Fruit fly (Drosophila melanogaster) whole organism, embryonic: ENCODE data around the gene CG43610.

Source experiments
- Antp ChIP-seq: fragments of 200-800 bp; sonication (Bioruptor generic); optimal IDR thresholded peaks from 3 replicates; lab custom pipeline; 2016; ENCODE audit warnings: missing biosample characterization, missing genetic modification characterization
- Atf6 ChIP-seq: fragments of 200-800 bp; sonication (Bioruptor generic); IDR thresholded peaks from 2 replicates; pipeline ENCODE4 v1.3.6; 2022; ENCODE audit warnings: missing biosample characterization, missing genetic modification characterization
- Bdp1 ChIP-seq: fragments of 200-800 bp; sonication (Bioruptor generic); optimal IDR thresholded peaks from 3 replicates; lab custom pipeline; 2016; ENCODE audit warnings: missing biosample characterization, missing genetic modification characterization
- CG10431 ChIP-seq: fragments of 200-800 bp; sonication (Bioruptor generic); optimal IDR thresholded peaks from 3 replicates; lab custom pipeline; 2018; ENCODE audit warnings: missing biosample characterization, mild to moderate bottlenecking, missing genetic modification characterization
- CG11695 ChIP-seq: fragments of 200-800 bp; sonication (Bioruptor generic); IDR thresholded peaks from 3 replicates; pipeline ENCODE4 v1.3.6; 2022; ENCODE audit warnings: missing biosample characterization, missing genetic modification characterization
- CG13624 ChIP-seq: fragments of 200-800 bp; sonication (Bioruptor generic); optimal IDR thresholded peaks from 2 replicates; lab custom pipeline; 2016; ENCODE audit warnings: missing biosample characterization, missing genetic modification characterization
- CG14014 ChIP-seq: fragments of 200-800 bp; sonication (Bioruptor generic); IDR thresholded peaks from 2 replicates; pipeline ENCODE4 v1.3.6; 2022; ENCODE audit warnings: missing biosample characterization, missing genetic modification characterization
- CG16779 ChIP-seq: fragments of 200-800 bp; sonication (Bioruptor generic); IDR thresholded peaks from 2 replicates; pipeline ENCODE4 v1.3.6; 2022; ENCODE audit warnings: missing biosample characterization, missing genetic modification characterization
- CG17186 ChIP-seq: fragments of 200-800 bp; sonication (Bioruptor generic); optimal IDR thresholded peaks from 3 replicates; lab custom pipeline; 2017; ENCODE audit warnings: missing biosample characterization, missing genetic modification reagents, missing genetic modification characterization
- CG17385 ChIP-seq: fragments of 200-800 bp; sonication (Bioruptor generic); optimal IDR thresholded peaks from 3 replicates; lab custom pipeline; 2018; ENCODE audit warnings: missing biosample characterization, mild to moderate bottlenecking, missing genetic modification characterization
- CG18619 ChIP-seq: fragments of 200-800 bp; sonication (Bioruptor generic); optimal IDR thresholded peaks from 3 replicates; lab custom pipeline; 2017; ENCODE audit warnings: missing biosample characterization, mild to moderate bottlenecking, missing genetic modification characterization
- CG3726 ChIP-seq: fragments of 200-800 bp; sonication (Bioruptor generic); IDR thresholded peaks from 3 replicates; pipeline ENCODE4, ENCODE4 v1.3.6; 2022; ENCODE audit warnings: missing biosample characterization, missing genetic modification characterization
- CG4404 ChIP-seq: fragments of 200-800 bp; sonication (Bioruptor generic); IDR thresholded peaks from 2 replicates; pipeline ENCODE4 v1.3.6; 2022; ENCODE audit warnings: missing biosample characterization, missing genetic modification characterization
- CG4730 ChIP-seq: fragments of 200-800 bp; sonication (Bioruptor generic); IDR thresholded peaks from 2 replicates; pipeline ENCODE4 v1.3.6; 2022; ENCODE audit warnings: missing biosample characterization, missing genetic modification characterization
- CG6683 ChIP-seq: fragments of 200-800 bp; sonication (Bioruptor generic); optimal IDR thresholded peaks from 2 replicates; lab custom pipeline; 2017; ENCODE audit warnings: missing biosample characterization, mild to moderate bottlenecking, missing genetic modification characterization, missing genetic modification reagents
- CG6791 ChIP-seq: fragments of 200-800 bp; sonication (Bioruptor generic); IDR thresholded peaks from 3 replicates; pipeline ENCODE4 v1.3.6; 2022; ENCODE audit warnings: missing biosample characterization, missing genetic modification characterization; ENCODE audit not compliant: partially characterized antibody
- CG6813 ChIP-seq: fragments of 200-800 bp; sonication (Bioruptor generic); optimal IDR thresholded peaks from 2 replicates; lab custom pipeline; 2017; ENCODE audit warnings: missing biosample characterization, missing genetic modification characterization, mild to moderate bottlenecking, moderate library complexity, missing genetic modification reagents
- CG8388 ChIP-seq: fragments of 200-800 bp; sonication (Bioruptor generic); optimal IDR thresholded peaks from 2 replicates; lab custom pipeline; 2019; ENCODE audit warnings: missing biosample characterization, mild to moderate bottlenecking, missing genetic modification characterization, moderate library complexity
- Dip2 ChIP-seq: fragments of 200-800 bp; sonication (Bioruptor generic); IDR thresholded peaks from 2 replicates; pipeline ENCODE4 v1.3.6; 2022; ENCODE audit warnings: missing biosample characterization, missing genetic modification characterization
- Gsc ChIP-seq: fragments of 200-800 bp; sonication (Bioruptor generic); IDR thresholded peaks from 2 replicates; pipeline ENCODE4 v1.3.6; 2022; ENCODE audit warnings: missing biosample characterization, missing genetic modification characterization
- Hey ChIP-seq: fragments of 200-800 bp; sonication (Bioruptor generic); optimal IDR thresholded peaks from 3 replicates; lab custom pipeline; 2018; ENCODE audit warnings: missing biosample characterization, mild to moderate bottlenecking, missing genetic modification characterization
- Hr3 ChIP-seq: fragments of 200-800 bp; sonication (Bioruptor generic); optimal IDR thresholded peaks from 3 replicates; lab custom pipeline; 2016; ENCODE audit warnings: missing biosample characterization, missing genetic modification characterization
- Lpt ChIP-seq: fragments of >200 bp; optimal IDR thresholded peaks from 2 replicates; lab custom pipeline; 2018; ENCODE audit warnings: missing biosample characterization, missing genetic modification characterization
- MTF-1 ChIP-seq: fragments of 200-800 bp; sonication (Bioruptor generic); optimal IDR thresholded peaks from 2 replicates; lab custom pipeline; 2018; ENCODE audit warnings: missing biosample characterization, mild to moderate bottlenecking, missing genetic modification characterization, borderline replicate concordance
- Med ChIP-seq: fragments of 200-800 bp; sonication (Bioruptor generic); peaks from one replicate; lab custom pipeline; 2016; ENCODE audit warnings: missing biosample characterization, missing genetic modification characterization, mild to moderate bottlenecking, inconsistent platforms, moderate library complexity
- Mes4 ChIP-seq: fragments of 200-800 bp; sonication (Bioruptor generic); optimal IDR thresholded peaks from 2 replicates; lab custom pipeline; 2016; ENCODE audit warnings: missing biosample characterization, missing genetic modification characterization
- NC2β ChIP-seq: fragments of 200-800 bp; sonication (Bioruptor generic); optimal IDR thresholded peaks from 2 replicates; lab custom pipeline; 2016; ENCODE audit warnings: missing biosample characterization, missing genetic modification characterization
- Neu2 ChIP-seq: fragments of 200-800 bp; sonication (Bioruptor generic); optimal IDR thresholded peaks from 3 replicates; lab custom pipeline; 2016; ENCODE audit warnings: missing biosample characterization, missing genetic modification characterization, borderline replicate concordance
- Rx ChIP-seq: fragments of 200-800 bp; sonication (Bioruptor generic); IDR thresholded peaks from 2 replicates; pipeline ENCODE4 v1.3.6; 2022; ENCODE audit warnings: missing biosample characterization, missing genetic modification characterization
- Sin3A ChIP-seq: fragments of >200 bp; optimal IDR thresholded peaks from 2 replicates; lab custom pipeline; 2018
- Sox102F ChIP-seq: fragments of 200-800 bp; sonication (Bioruptor generic); optimal IDR thresholded peaks from 2 replicates; lab custom pipeline; 2018; ENCODE audit warnings: missing biosample characterization, mild to moderate bottlenecking, missing genetic modification characterization, moderate library complexity
- Stat92E ChIP-seq, 3 experiments: fragments of >200 bp in 2 of 3; fragments of 200-800 bp in 1 of 3; sonication (Bioruptor generic) in 1 of 3; optimal IDR thresholded peaks; 2 replicates each; lab custom pipeline; 2017 to 2019; ENCODE audit warnings: missing biosample characterization in 3 of 3, missing genetic modification characterization in 3 of 3, mild to moderate bottlenecking in 1 of 3, moderate library complexity in 1 of 3
- Xrp1 ChIP-seq: fragments of 200-800 bp; sonication (Bioruptor generic); IDR thresholded peaks from 2 replicates; pipeline ENCODE4 v1.3.6; 2022; ENCODE audit warnings: missing biosample characterization, missing genetic modification characterization
- ab ChIP-seq: fragments of 200-800 bp; sonication (Bioruptor generic); optimal IDR thresholded peaks from 2 replicates; lab custom pipeline; 2016; ENCODE audit warnings: missing biosample characterization, missing genetic modification characterization
- ato ChIP-seq: fragments of 200-800 bp; sonication (Bioruptor generic); IDR thresholded peaks from 2 replicates; pipeline ENCODE4 v1.3.6; 2022; ENCODE audit warnings: missing biosample characterization, missing genetic modification characterization; ENCODE audit not compliant: partially characterized antibody
- bbx ChIP-seq: fragments of 200-800 bp; sonication (Bioruptor generic); IDR thresholded peaks from 2 replicates; pipeline ENCODE4 v1.3.6; 2022; ENCODE audit warnings: missing biosample characterization, missing genetic modification characterization; ENCODE audit not compliant: partially characterized antibody
- btn ChIP-seq: fragments of 200-800 bp; sonication (Bioruptor generic); optimal IDR thresholded peaks from 2 replicates; lab custom pipeline; 2016; ENCODE audit warnings: missing biosample characterization, missing genetic modification characterization
- cad ChIP-seq: fragments of >200 bp; optimal IDR thresholded peaks from 2 replicates; lab custom pipeline; 2017; ENCODE audit warnings: missing biosample characterization, missing genetic modification characterization
- cg ChIP-seq: fragments of 200-800 bp; sonication (Bioruptor generic); optimal IDR thresholded peaks from 3 replicates; lab custom pipeline; 2019; ENCODE audit warnings: missing biosample characterization, mild to moderate bottlenecking, missing genetic modification characterization, moderate library complexity
- croc ChIP-seq: fragments of 200-800 bp; sonication (Bioruptor generic); conservative IDR thresholded peaks from 3 replicates; pipeline ENCODE4 v1.3.6; 2022; ENCODE audit warnings: missing biosample characterization, missing genetic modification characterization
- da ChIP-seq: fragments of 200-800 bp; sonication (Bioruptor generic); optimal IDR thresholded peaks from 2 replicates; lab custom pipeline; 2016; ENCODE audit warnings: missing biosample characterization, missing genetic modification characterization
- dati ChIP-seq: fragments of 200-800 bp; sonication (Bioruptor generic); IDR thresholded peaks from 2 replicates; pipeline ENCODE4 v1.3.6; 2022; ENCODE audit warnings: missing biosample characterization, missing genetic modification characterization
- eyg ChIP-seq: fragments of 200-800 bp; sonication (Bioruptor generic); optimal IDR thresholded peaks from 3 replicates; lab custom pipeline; 2016; ENCODE audit warnings: missing biosample characterization, missing genetic modification characterization
- gcm2 ChIP-seq: fragments of 200-800 bp; sonication (Bioruptor generic); optimal IDR thresholded peaks from 2 replicates; lab custom pipeline; 2016; ENCODE audit warnings: missing biosample characterization, missing genetic modification characterization
- inv ChIP-seq: fragments of 200-800 bp; sonication (Bioruptor generic); IDR thresholded peaks from 2 replicates; pipeline ENCODE4 v1.3.6; 2022; ENCODE audit warnings: missing biosample characterization, missing genetic modification characterization; ENCODE audit not compliant: partially characterized antibody
- mam ChIP-seq: fragments of 200-800 bp; sonication (Bioruptor generic); optimal IDR thresholded peaks from 3 replicates; lab custom pipeline; 2016; ENCODE audit warnings: missing biosample characterization, missing genetic modification characterization
- org-1 ChIP-seq: fragments of 200-800 bp; sonication (Bioruptor generic); optimal IDR thresholded peaks from 2 replicates; lab custom pipeline; 2017; ENCODE audit warnings: missing biosample characterization, missing genetic modification characterization
- pb ChIP-seq: fragments of 200-800 bp; sonication (Bioruptor generic); optimal IDR thresholded peaks from 3 replicates; lab custom pipeline; 2016; ENCODE audit warnings: missing biosample characterization, missing genetic modification characterization
- run ChIP-seq: fragments of 200-800 bp; sonication (Bioruptor generic); optimal IDR thresholded peaks from 3 replicates; lab custom pipeline; 2018; ENCODE audit warnings: missing biosample characterization, mild to moderate bottlenecking, missing genetic modification characterization
- sr ChIP-seq: fragments of 200-800 bp; sonication (Bioruptor generic); IDR thresholded peaks from 3 replicates; pipeline ENCODE4 v1.3.6; 2022; ENCODE audit warnings: missing biosample characterization, missing genetic modification characterization
- zen ChIP-seq: fragments of 200-800 bp; sonication (Bioruptor generic); optimal IDR thresholded peaks from 3 replicates; lab custom pipeline; 2018; ENCODE audit warnings: missing biosample characterization, mild to moderate bottlenecking, missing genetic modification characterization, moderate library complexity
- zen2 ChIP-seq: fragments of 200-800 bp; sonication (Bioruptor generic); IDR thresholded peaks from 3 replicates; pipeline ENCODE4 v1.3.6; 2022; ENCODE audit warnings: missing biosample characterization, missing genetic modification characterization; ENCODE audit not compliant: partially characterized antibody

CG43610 gene

DNA sequence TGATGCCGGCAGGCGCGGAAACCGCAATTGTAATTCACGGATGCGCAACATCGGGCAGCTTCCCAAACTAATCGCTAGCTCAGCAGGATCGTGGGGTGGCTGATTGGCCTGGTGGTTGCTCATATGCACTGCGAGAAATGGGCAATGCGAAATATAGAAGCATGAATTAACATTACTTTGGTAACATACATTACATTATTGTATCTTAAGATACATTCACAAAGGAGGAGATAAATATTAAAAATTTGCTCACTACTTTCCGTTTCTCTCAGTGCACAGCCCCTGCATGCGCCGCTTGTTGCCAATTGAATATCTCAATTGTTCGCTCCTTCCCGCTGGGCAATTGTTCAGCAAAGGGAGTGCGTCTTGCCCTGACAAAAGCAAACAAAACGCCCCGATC is 42.4 kb downstream of the CG43610 start (continued):
- peak; percentile 42 for TF ChIP-seq org-1 (GFP tag; lab: Kevin White, UChicago)
- no peak for TF ChIP-seq cg (GFP tag; lab: Kevin White, UChicago)
- peak in 1 of 3 experiments; percentile 60 for TF ChIP-seq Stat92E (GFP tag; optimal IDR thresholded peaks at IDR 0.05; lab: Kevin White, UChicago)
- TF ChIP-seq Gsc = peak; percentile 71
- peak; percentile 34 for TF ChIP-seq mam
- no peak for TF ChIP-seq CG6683 (GFP tag; lab: Kevin White, UChicago)
- no peak for TF ChIP-seq Atf6 (GFP tag; lab: Robert Waterston, UW)
- TF ChIP-seq CG10431 (GFP tag; lab: Kevin White, UChicago) = no peak
- TF ChIP-seq sr (GFP tag; lab: Robert Waterston, UW) = no peak
- peak; percentile 94 for TF ChIP-seq Xrp1 (GFP tag; lab: Robert Waterston, UW)
- TF ChIP-seq Bdp1 (GFP tag; lab: Kevin White, UChicago) = peak; percentile 53
- TF ChIP-seq run (tag; lab: Kevin White, UChicago) = peak; percentile 45
- peak; percentile 51 for TF ChIP-seq MTF-1 (GFP tag; lab: Kevin White, UChicago)
- peak; percentile 45 for TF ChIP-seq CG17385 (GFP tag; lab: Kevin White, UChicago)
- peak; percentile 81 for TF ChIP-seq Rx (GFP tag; lab: Robert Waterston, UW)
- TF ChIP-seq Mes4 (GFP tag; lab: Kevin White, UChicago) = peak; percentile 68
- peak; percentile 58 for TF ChIP-seq Antp
- peak; percentile 81 for TF ChIP-seq Hey (tag; lab: Kevin White, UChicago)
- TF ChIP-seq CG6791 (GFP tag; lab: Robert Waterston, UW) = no peak
- peak; percentile 71 for TF ChIP-seq CG6813
- no peak for TF ChIP-seq ato (GFP tag; lab: Robert Waterston, UW)
- TF ChIP-seq CG16779 = no peak
- TF ChIP-seq gcm2 = no peak
- TF ChIP-seq Sin3A = no peak
- peak; percentile 92 for TF ChIP-seq Med (GFP tag; lab: Kevin White, UChicago)
- peak; percentile 16 for TF ChIP-seq Neu2
- peak; percentile 63 for TF ChIP-seq btn (GFP tag; lab: Kevin White, UChicago)
- peak; percentile 69 for TF ChIP-seq CG4730 (GFP tag; lab: Robert Waterston, UW)
- TF ChIP-seq Dip2 (GFP tag; lab: Robert Waterston, UW) = no peak
- no peak for TF ChIP-seq cad (GFP tag; lab: Kevin White, UChicago)
- TF ChIP-seq eyg (GFP tag; lab: Kevin White, UChicago) = no peak
- TF ChIP-seq inv (GFP tag; lab: Robert Waterston, UW) = no peak
- TF ChIP-seq Hr3 (GFP tag; lab: Kevin White, UChicago) = peak; percentile 62
- 0 out of 2 replicates have a peak, but pooled peaks have one; percentile 39 for TF ChIP-seq CG14014
- peak; percentile 88 for TF ChIP-seq CG4404
- TF ChIP-seq CG3726 (GFP tag; lab: Robert Waterston, UW) = peak; percentile 70; the same call in 1 of the 3 replicates
- TF ChIP-seq croc (GFP tag; lab: Robert Waterston, UW) = peak; percentile 81
- TF ChIP-seq CG8388 (GFP tag; lab: Kevin White, UChicago) = peak; percentile 75
- peak; percentile 66 for TF ChIP-seq Sox102F
- no peak for TF ChIP-seq bbx
- TF ChIP-seq CG13624 (GFP tag; lab: Kevin White, UChicago) = peak; percentile 42
- TF ChIP-seq zen = peak; percentile 93
- TF ChIP-seq NC2β (GFP tag; lab: Kevin White, UChicago) = peak; percentile 69
- TF ChIP-seq Lpt (GFP tag; lab: Kevin White, UChicago) = no peak
- TF ChIP-seq dati = no peak
- peak; percentile 52 for TF ChIP-seq CG18619 (GFP tag; lab: Kevin White, UChicago)
- peak; percentile 69 for TF ChIP-seq da (GFP tag; lab: Kevin White, UChicago)
- TF ChIP-seq pb = peak; percentile 29
- TF ChIP-seq CG11695 = peak; percentile 40; the same call in 1 of the 3 replicates
- no peak for TF ChIP-seq ab (GFP tag; lab: Kevin White, UChicago)
- TF ChIP-seq CG17186 (GFP tag; lab: Kevin White, UChicago) = no peak
- no peak for TF ChIP-seq zen2 (GFP tag; lab: Robert Waterston, UW)
